Worm (Caenorhabditis elegans) whole organism, young adult: Measurements from ENCODE around the gene F49C12.11.

Experiments used
- B0019.2 ChIP-seq: fragments of 200-800 bp; sonication (Bioruptor generic); conservative IDR thresholded peaks from 2 replicates; pipeline ENCODE4 v1.3.6; 2022; ENCODE audit warnings: missing genetic modification reagents, missing genetic modification characterization, missing compliant biosample characterization
- B0336.3 ChIP-seq: fragments of 200-800 bp; sonication (Bioruptor generic); IDR thresholded peaks from 2 replicates; pipeline ENCODE4 v1.3.6; 2022; ENCODE audit warnings: missing genetic modification characterization, missing compliant biosample characterization
- F57C9.4 ChIP-seq: sonication (generic microtip); optimal IDR thresholded peaks from 2 replicates; lab custom pipeline; 2017; ENCODE audit warnings: mild to moderate bottlenecking, missing genetic modification characterization, missing compliant biosample characterization
- T26A5.8 ChIP-seq: sonication (generic microtip); optimal IDR thresholded peaks from 2 replicates; lab custom pipeline; 2016; ENCODE audit warnings: missing genetic modification characterization, missing compliant biosample characterization
- Y53F4B.3 ChIP-seq: fragments of 200-800 bp; sonication (Bioruptor generic); IDR thresholded peaks from 2 replicates; pipeline ENCODE4 v1.3.6; 2022; ENCODE audit warnings: missing genetic modification reagents, missing genetic modification characterization, missing compliant biosample characterization
- Y53G8AR.9 ChIP-seq: fragments of 200-800 bp; sonication (Bioruptor generic); conservative IDR thresholded peaks from 2 replicates; pipeline ENCODE4 v1.3.6; 2022; ENCODE audit warnings: missing genetic modification reagents, missing genetic modification characterization, missing compliant biosample characterization
- Y56A3A.18 ChIP-seq: fragments of 200-800 bp; sonication (Bioruptor generic); IDR thresholded peaks from 2 replicates; pipeline ENCODE4 v1.3.6; 2022; ENCODE audit warnings: missing genetic modification reagents, missing genetic modification characterization, missing compliant biosample characterization
- Y79H2A.3 ChIP-seq: fragments of 200-800 bp; sonication (Bioruptor generic); conservative IDR thresholded peaks from 2 replicates; pipeline ENCODE4 v1.3.6; 2022; ENCODE audit warnings: missing genetic modification reagents, missing genetic modification characterization, missing compliant biosample characterization
- Y95B8A.8 ChIP-seq: fragments of 200-800 bp; sonication (Bioruptor generic); IDR thresholded peaks from 2 replicates; pipeline ENCODE4 v1.3.6; 2022; ENCODE audit warnings: missing genetic modification reagents, missing genetic modification characterization, missing compliant biosample characterization
- akir-1 ChIP-seq: fragments of 200-800 bp; sonication (Bioruptor generic); optimal IDR thresholded peaks from 2 replicates; lab custom pipeline; 2018; ENCODE audit warnings: mild to moderate bottlenecking, missing genetic modification characterization, moderate library complexity, missing compliant biosample characterization
- aptf-2 ChIP-seq: fragments of 200-800 bp; sonication (Bioruptor generic); conservative IDR thresholded peaks from 2 replicates; pipeline ENCODE4 v1.3.6; 2022; ENCODE audit warnings: missing genetic modification reagents, missing genetic modification characterization, missing compliant biosample characterization
- aptf-3 ChIP-seq: fragments of 200-800 bp; sonication (Bioruptor generic); IDR thresholded peaks from 2 replicates; pipeline ENCODE4 v1.3.6; 2022; ENCODE audit warnings: missing genetic modification characterization, missing compliant biosample characterization
- atf-7 ChIP-seq: sonication (generic microtip); optimal IDR thresholded peaks from 2 replicates; lab custom pipeline; 2017; ENCODE audit warnings: mild to moderate bottlenecking, missing genetic modification characterization, missing compliant biosample characterization
- attf-6 ChIP-seq: fragments of 200-800 bp; sonication (Bioruptor generic); IDR thresholded peaks from 2 replicates; pipeline ENCODE4 v1.3.6; 2022; ENCODE audit warnings: missing genetic modification reagents, missing genetic modification characterization, missing compliant biosample characterization
- bed-2 ChIP-seq: fragments of 200-800 bp; sonication (Bioruptor generic); IDR thresholded peaks from 2 replicates; pipeline ENCODE4 v1.3.6; 2022; ENCODE audit warnings: missing genetic modification reagents, missing genetic modification characterization, missing compliant biosample characterization
- cebp-1 ChIP-seq, 2 experiments: fragments of 200-800 bp in 1 of 2; sonication (Bioruptor generic) in 1 of 2; sonication (generic microtip) in 1 of 2; IDR thresholded peaks in 1 of 2; optimal IDR thresholded peaks in 1 of 2; 2 replicates each; pipeline versions ENCODE4 v1.3.6 to Lab custom; 2017 to 2022; ENCODE audit warnings: missing compliant biosample characterization in 2 of 2, missing genetic modification characterization in 2 of 2, mild to moderate bottlenecking in 1 of 2, missing genetic modification reagents in 1 of 2, moderate library complexity in 1 of 2
- ceh-40 ChIP-seq: fragments of 200-800 bp; sonication (Bioruptor generic); IDR thresholded peaks from 2 replicates; pipeline ENCODE4 v1.3.6; 2022; ENCODE audit warnings: missing genetic modification characterization, missing compliant biosample characterization
- dox-1 ChIP-seq: fragments of 200-800 bp; sonication (Bioruptor generic); IDR thresholded peaks from 2 replicates; pipeline ENCODE4 v1.3.6; 2022; ENCODE audit warnings: missing genetic modification reagents, missing genetic modification characterization, missing compliant biosample characterization
- dpl-1 ChIP-seq: fragments of 150-350 bp; optimal IDR thresholded peaks from 2 replicates; lab custom pipeline; 2014; ENCODE audit warnings: missing biosample characterization, missing genetic modification reagents, missing genetic modification characterization
- efl-1 ChIP-seq: fragments of 150-350 bp; optimal IDR thresholded peaks from 2 replicates; lab custom pipeline; 2014; ENCODE audit warnings: missing biosample characterization, missing genetic modification reagents, missing genetic modification characterization
- egl-44 ChIP-seq: fragments of 200-800 bp; sonication (Bioruptor generic); IDR thresholded peaks from 2 replicates; pipeline ENCODE4 v1.3.6; 2022; ENCODE audit warnings: missing genetic modification reagents, missing genetic modification characterization, missing compliant biosample characterization
- ekl-4 ChIP-seq: fragments of 200-800 bp; sonication (Bioruptor generic); IDR thresholded peaks from 2 replicates; pipeline ENCODE4 v1.3.6; 2022; ENCODE audit warnings: missing genetic modification reagents, missing genetic modification characterization, missing compliant biosample characterization
- him-1 ChIP-seq: sonication (generic microtip); optimal IDR thresholded peaks from 2 replicates; lab custom pipeline; 2016; ENCODE audit warnings: missing genotype, missing genetic modification reagents, missing genetic modification characterization, missing compliant biosample characterization
- hlh-12 ChIP-seq: sonication (generic microtip); optimal IDR thresholded peaks from 2 replicates; lab custom pipeline; 2016; ENCODE audit warnings: missing genetic modification characterization, missing compliant biosample characterization
- let-607 ChIP-seq, 2 experiments: fragments of 200-800 bp in 1 of 2; sonication (Bioruptor generic) in 1 of 2; sonication (generic microtip) in 1 of 2; optimal IDR thresholded peaks; 2 replicates each; lab custom pipeline; 2016 to 2018; ENCODE audit warnings: mild to moderate bottlenecking in 2 of 2, missing compliant biosample characterization in 2 of 2, missing genetic modification characterization in 2 of 2, moderate library complexity in 2 of 2, missing genotype in 1 of 2
- lin-54 ChIP-seq: fragments of 200-800 bp; sonication (Bioruptor generic); optimal IDR thresholded peaks from 2 replicates; lab custom pipeline; 2018; ENCODE audit warnings: mild to moderate bottlenecking, missing genetic modification characterization, missing compliant biosample characterization
- lsy-27 ChIP-seq: sonication (generic microtip); optimal IDR thresholded peaks from 2 replicates; lab custom pipeline; 2017; ENCODE audit warnings: missing genetic modification characterization, mild to moderate bottlenecking, missing compliant biosample characterization, antibody characterized with exemption, missing genotype, borderline replicate concordance; ENCODE audit not compliant: insufficient read depth
- madf-6 ChIP-seq: fragments of 200-800 bp; sonication (Bioruptor generic); IDR thresholded peaks from 2 replicates; pipeline ENCODE4 v1.3.6; 2022; ENCODE audit warnings: missing genetic modification reagents, missing genetic modification characterization, missing compliant biosample characterization
- mcd-1 ChIP-seq: fragments of 200-800 bp; sonication (Bioruptor generic); IDR thresholded peaks from 2 replicates; pipeline ENCODE4 v1.3.6; 2022; ENCODE audit warnings: missing genetic modification reagents, missing genetic modification characterization, missing compliant biosample characterization
- nfyb-1 ChIP-seq: fragments of 200-800 bp; sonication (Bioruptor generic); IDR thresholded peaks from 2 replicates; pipeline ENCODE4 v1.3.6; 2022; ENCODE audit warnings: missing genetic modification reagents, missing genetic modification characterization, missing compliant biosample characterization
- nhr-27 ChIP-seq: fragments of 200-800 bp; sonication (Bioruptor generic); optimal IDR thresholded peaks from 2 replicates; lab custom pipeline; 2018; ENCODE audit warnings: mild to moderate bottlenecking, missing genetic modification characterization, moderate library complexity, missing compliant biosample characterization
- pha-4 ChIP-seq: fragments of 150-350 bp; sonication (generic microtip); optimal IDR thresholded peaks from 2 replicates; lab custom pipeline; 2014; ENCODE audit warnings: missing biosample characterization, missing genetic modification reagents, missing genetic modification characterization
- sdz-38 ChIP-seq: sonication (generic microtip); optimal IDR thresholded peaks from 2 replicates; lab custom pipeline; 2016; ENCODE audit warnings: missing genotype, missing genetic modification characterization, missing compliant biosample characterization
- snpc-1.1 ChIP-seq: sonication (generic microtip); optimal IDR thresholded peaks from 2 replicates; lab custom pipeline; 2017; ENCODE audit warnings: missing genetic modification characterization, mild to moderate bottlenecking, missing compliant biosample characterization, antibody characterized with exemption, moderate library complexity, missing genotype, missing genetic modification reagents; ENCODE audit not compliant: insufficient read depth
- snpc-4 ChIP-seq, 5 experiments: fragments of 150-350 bp in 1 of 5; sonication (generic microtip) in 4 of 5; optimal IDR thresholded peaks; 2 replicates each; lab custom pipeline; 2014 to 2018; ENCODE audit warnings: missing genetic modification characterization in 5 of 5, missing biosample characterization in 3 of 5, antibody characterized with exemption in 2 of 5, mild to moderate bottlenecking in 2 of 5, missing compliant biosample characterization in 2 of 5, missing genotype in 2 of 5, moderate library complexity in 2 of 5, missing genetic modification reagents in 1 of 5
- sptf-2 ChIP-seq: fragments of 200-800 bp; sonication (Bioruptor generic); optimal IDR thresholded peaks from 2 replicates; lab custom pipeline; 2018; ENCODE audit warnings: mild to moderate bottlenecking, missing genetic modification characterization, missing compliant biosample characterization
- tbp1 ChIP-seq: fragments of 200-800 bp; sonication (Bioruptor generic); optimal IDR thresholded peaks from 2 replicates; lab custom pipeline; 2018; ENCODE audit warnings: mild to moderate bottlenecking, missing genetic modification characterization, missing compliant biosample characterization
- tbx-9 ChIP-seq: sonication (generic microtip); optimal IDR thresholded peaks from 2 replicates; lab custom pipeline; 2016; ENCODE audit warnings: borderline replicate concordance, missing genetic modification characterization, inconsistent platforms, missing compliant biosample characterization
- ztf-25 ChIP-seq: fragments of 200-800 bp; sonication (Bioruptor generic); IDR thresholded peaks from 2 replicates; pipeline ENCODE4 v1.3.6; 2022; ENCODE audit warnings: missing genetic modification reagents, missing genetic modification characterization, missing compliant biosample characterization

F49C12.11 gene

DNA sequence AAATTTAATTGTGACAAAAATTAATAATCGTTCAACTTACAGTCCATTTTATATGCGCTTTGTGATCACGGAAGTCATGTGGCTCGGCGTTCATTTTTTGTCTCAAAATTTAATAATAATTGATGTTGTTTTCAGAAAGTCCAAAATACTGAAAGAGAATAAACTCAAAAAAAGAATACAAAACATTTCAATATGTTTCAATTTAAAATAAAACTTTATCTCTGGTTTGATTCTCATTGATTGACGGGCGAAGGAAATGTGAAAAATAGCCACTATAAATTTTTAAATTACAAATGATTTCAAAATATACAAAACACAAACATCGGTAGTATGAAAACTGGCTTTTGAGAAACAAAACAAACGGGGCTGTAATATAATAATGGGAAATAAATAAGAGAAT, 20.0 kb downstream of the F49C12.11 start, which contains the start of gene T20D3.6 (continued):
- TF ChIP-seq atf-7 (tag; lab: Kevin White, UChicago) (no peak), pha-4 (tag; lab: Kevin White, UChicago) (no peak), egl-44 (GFP tag; lab: Robert Waterston, UW) (no peak), lin-54 (no peak), F57C9.4 (tag; lab: Kevin White, UChicago) (no peak)

DNA sequence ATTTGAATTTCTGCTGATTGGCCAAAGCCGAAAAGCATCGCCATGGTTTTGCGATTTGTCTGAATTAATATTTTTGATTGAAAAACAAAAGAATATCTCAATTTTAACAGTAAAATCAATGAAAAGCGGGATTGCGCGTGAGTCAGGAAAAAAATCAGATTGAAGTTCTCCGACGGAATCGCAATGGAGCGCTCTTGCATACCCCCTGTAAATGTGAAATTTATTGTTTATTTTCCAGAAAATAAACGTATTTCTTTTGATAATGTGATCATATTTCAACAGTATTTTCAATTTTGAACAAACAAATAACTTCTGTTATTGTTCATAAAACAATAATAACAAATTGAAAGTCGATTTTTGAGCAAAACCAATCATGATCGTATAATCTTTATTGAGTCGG, 22.4 kb downstream of the F49C12.11 start, which contains the start of gene vps-26:
vps-26 (minus strand) TSS at position 200 of the 400 bp plus-strand sequence.
- TF ChIP-seq efl-1 (peak; percentile 22), Y53F4B.3 (GFP tag; lab: Robert Waterston, UW) (no peak), lsy-27 (tag; lab: Kevin White, UChicago) (no peak), snpc-1.1 (tag; lab: Kevin White, UChicago) (no peak), cebp-1 (GFP tag; IDR thresholded peaks at IDR 0.05; lab: Robert Waterston, UW) (no peak), cebp-1 (tag; optimal IDR thresholded peaks at IDR 0.05; lab: Kevin White, UChicago) (peak; percentile 23), him-1 (tag; lab: Kevin White, UChicago) (peak; percentile 22), dox-1 (GFP tag; lab: Robert Waterston, UW) (no peak), snpc-4 (GFP tag; optimal IDR thresholded peaks at IDR 0.05; lab: Kevin White, UChicago) (no peak), snpc-4 (tag; optimal IDR thresholded peaks at IDR 0.05; lab: Kevin White, UChicago) (peak in 1 of 4 experiments; percentile 6), mcd-1 (peak; percentile 84), let-607 (tag; optimal IDR thresholded peaks at IDR 0.05; lab: Kevin White, UChicago) (no peak), aptf-3 (GFP tag; lab: Robert Waterston, UW) (no peak), nhr-27 (tag; lab: Kevin White, UChicago) (no peak), attf-6 (no peak), aptf-2 (GFP tag; lab: Robert Waterston, UW) (no peak), tbp1 (GFP tag; lab: Kevin White, UChicago) (no peak)

DNA sequence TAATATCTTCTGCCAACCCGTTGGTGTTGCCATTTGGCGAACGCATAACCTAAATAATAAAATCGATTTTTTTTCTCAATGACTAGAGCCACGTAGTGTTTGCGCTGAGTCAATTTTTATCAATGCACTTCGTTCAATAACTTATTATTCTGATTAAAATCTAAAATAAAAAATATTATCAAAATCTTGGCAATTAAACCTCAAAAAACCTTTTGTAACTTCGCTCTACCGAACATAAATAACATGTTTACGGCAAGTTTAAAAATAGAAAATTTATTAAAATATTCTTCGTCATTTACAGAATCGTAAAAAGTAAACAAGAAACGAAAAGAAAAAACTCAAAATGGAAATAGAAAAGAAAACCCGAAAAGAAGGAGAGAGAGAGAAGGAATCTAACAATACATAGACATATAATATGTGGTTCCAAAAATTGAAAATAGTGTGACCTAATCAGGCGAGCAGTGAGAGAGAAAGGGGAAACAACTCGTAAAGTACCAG, 24.0 kb downstream of the F49C12.11 start, which contains the start of gene pigc-1:
pigc-1 (minus strand) TSS at position 51 of the 498 bp plus-strand sequence.
- TF ChIP-seq Y56A3A.18 (GFP tag; lab: Robert Waterston, UW) (0 out of 2 replicates have a peak, but pooled peaks have one; percentile 27), ekl-4 (no peak), B0019.2 (GFP tag; lab: Robert Waterston, UW) (no peak), snpc-1.1 (tag; lab: Kevin White, UChicago) (no peak), nfyb-1 (GFP tag; lab: Robert Waterston, UW) (no peak), Y53G8AR.9 (GFP tag; lab: Robert Waterston, UW) (no peak), T26A5.8 (tag; lab: Kevin White, UChicago) (no peak), sptf-2 (GFP tag; lab: Kevin White, UChicago) (no peak), dpl-1 (GFP tag; lab: Kevin White, UChicago) (no peak), bed-2 (no peak), Y79H2A.3 (GFP tag; lab: Robert Waterston, UW) (no peak), ztf-25 (GFP tag; lab: Robert Waterston, UW) (no peak), snpc-4 (GFP tag; optimal IDR thresholded peaks at IDR 0.05; lab: Kevin White, UChicago) (no peak), snpc-4 (tag; optimal IDR thresholded peaks at IDR 0.05; lab: Kevin White, UChicago) (peak in 1 of 4 experiments; percentile 30), akir-1 (GFP tag; lab: Kevin White, UChicago) (no peak), tbx-9 (tag; lab: Kevin White, UChicago) (no peak), sdz-38 (tag; lab: Kevin White, UChicago) (no peak), Y95B8A.8 (no peak), B0336.3 (GFP tag; lab: Robert Waterston, UW) (0 out of 2 replicates have a peak, but pooled peaks have one; percentile 10), madf-6 (GFP tag; lab: Robert Waterston, UW) (peak; percentile 24; the same call in 1 of the 2 replicates), ceh-40 (GFP tag; lab: Robert Waterston, UW) (no peak), hlh-12 (no peak)
